Fruit fly (Drosophila melanogaster) whole organism, wandering third instar larva: ENCODE data around the gene dpy.

ENCODE experiments used
- CG32264 ChIP-seq: fragments of 200-800 bp; sonication (Bioruptor generic); optimal IDR thresholded peaks from 2 replicates; lab custom pipeline; 2016; ENCODE audit warnings: missing biosample characterization, missing genetic modification characterization
- CrebA ChIP-seq: fragments of 200-800 bp; sonication (Bioruptor generic); optimal IDR thresholded peaks from 2 replicates; lab custom pipeline; 2016; ENCODE audit warnings: missing biosample characterization, mild to moderate bottlenecking, missing genetic modification characterization, borderline replicate concordance
- Dfd ChIP-seq: fragments of >200 bp; optimal IDR thresholded peaks from 2 replicates; lab custom pipeline; 2017; ENCODE audit warnings: missing biosample characterization, missing genetic modification characterization
- Dif ChIP-seq: fragments of 200-275, 200-300 bp; sonication (Bioruptor generic); optimal IDR thresholded peaks from 2 replicates; lab custom pipeline; 2018; ENCODE audit warnings: missing biosample characterization, missing genetic modification characterization; ENCODE audit not compliant: partially characterized antibody
- GATAd ChIP-seq: sonication (Bioruptor generic); optimal IDR thresholded peaks from 2 replicates; lab custom pipeline; 2016; ENCODE audit warnings: missing biosample characterization, missing genetic modification characterization
- HLH106 ChIP-seq: fragments of 200-800 bp; optimal IDR thresholded peaks from 3 replicates; lab custom pipeline; 2019; ENCODE audit warnings: missing biosample characterization, mild to moderate bottlenecking, missing genetic modification characterization, moderate library complexity
- Hnf4 ChIP-seq: fragments of 200-800 bp; sonication (Bioruptor generic); optimal IDR thresholded peaks from 2 replicates; lab custom pipeline; 2016; ENCODE audit warnings: missing biosample characterization, mild to moderate bottlenecking, missing genetic modification characterization
- Hr78 ChIP-seq: fragments of >200 bp; optimal IDR thresholded peaks from 2 replicates; lab custom pipeline; 2017; ENCODE audit warnings: missing biosample characterization, missing genetic modification characterization
- Hr83 ChIP-seq: fragments of 200-300 bp; sonication (Bioruptor generic); optimal IDR thresholded peaks from 2 replicates; lab custom pipeline; 2016; ENCODE audit warnings: missing biosample characterization, mild to moderate bottlenecking, missing genetic modification characterization, moderate library complexity; ENCODE audit not compliant: poor library complexity, severe bottlenecking
- Jra ChIP-seq: sonication (Bioruptor generic); optimal IDR thresholded peaks from 2 replicates; lab custom pipeline; 2016; ENCODE audit warnings: missing biosample characterization, missing genetic modification characterization
- N ChIP-seq: fragments of >200 bp; optimal IDR thresholded peaks from 2 replicates; lab custom pipeline; 2018; ENCODE audit warnings: missing biosample characterization, missing external identifiers, missing genetic modification characterization
- OdsH ChIP-seq: fragments of 200-800 bp; sonication (Bioruptor generic); optimal IDR thresholded peaks from 2 replicates; lab custom pipeline; 2016; ENCODE audit warnings: missing biosample characterization, mild to moderate bottlenecking, missing genetic modification characterization
- Rel ChIP-seq, 2 experiments: fragments of 200-800 bp; sonication (Bioruptor generic) in 1 of 2; optimal IDR thresholded peaks; 2 replicates in 1 of 2; 3 replicates in 1 of 2; lab custom pipeline; 2016 to 2019; ENCODE audit warnings: mild to moderate bottlenecking in 2 of 2, missing biosample characterization in 2 of 2, missing genetic modification characterization in 2 of 2, moderate library complexity in 1 of 2
- Sp1 ChIP-seq: fragments of 200-800 bp; sonication (Bioruptor generic); optimal IDR thresholded peaks from 3 replicates; lab custom pipeline; 2019; ENCODE audit warnings: missing biosample characterization, mild to moderate bottlenecking, missing genetic modification characterization, moderate library complexity
- Vsx2 ChIP-seq: fragments of 200-300, 225-300 bp; sonication (Bioruptor generic); optimal IDR thresholded peaks from 2 replicates; lab custom pipeline; 2018; ENCODE audit warnings: missing biosample characterization, missing genetic modification characterization; ENCODE audit not compliant: partially characterized antibody
- br ChIP-seq: fragments of 200-800 bp; sonication (Bioruptor generic); optimal IDR thresholded peaks from 2 replicates; lab custom pipeline; 2016; ENCODE audit warnings: missing biosample characterization, missing genetic modification characterization
- brk ChIP-seq: fragments of 200-800 bp; sonication (Bioruptor generic); optimal IDR thresholded peaks from 2 replicates; lab custom pipeline; 2016; ENCODE audit warnings: missing biosample characterization, mild to moderate bottlenecking, missing genetic modification characterization
- dl ChIP-seq, 2 experiments: fragments of 175-275, 200-275 bp in 1 of 2; fragments of 200-275 bp in 1 of 2; sonication (Bioruptor generic); optimal IDR thresholded peaks; lab custom pipeline; 2018; ENCODE audit warnings: mild to moderate bottlenecking in 2 of 2, missing biosample characterization in 2 of 2, missing genetic modification characterization in 2 of 2, moderate library complexity in 2 of 2; ENCODE audit not compliant: partially characterized antibody in 2 of 2, insufficient read depth in 1 of 2
- dmrt93B ChIP-seq: fragments of 200-800 bp; sonication (Bioruptor generic); optimal IDR thresholded peaks from 2 replicates; lab custom pipeline; 2018; ENCODE audit warnings: missing biosample characterization, mild to moderate bottlenecking, missing genetic modification characterization
- dsf ChIP-seq: sonication (Bioruptor generic); optimal IDR thresholded peaks from 2 replicates; lab custom pipeline; 2016; ENCODE audit warnings: missing biosample characterization, missing genetic modification characterization, borderline replicate concordance
- ey ChIP-seq: fragments of 200-800 bp; sonication (Bioruptor generic); optimal IDR thresholded peaks from 2 replicates; lab custom pipeline; 2016; ENCODE audit warnings: missing biosample characterization, missing genetic modification characterization
- fru ChIP-seq: fragments of 200-800 bp; sonication (Bioruptor generic); optimal IDR thresholded peaks from 3 replicates; lab custom pipeline; 2016; ENCODE audit warnings: missing biosample characterization, mild to moderate bottlenecking, missing genetic modification characterization
- lola ChIP-seq: fragments of >200 bp; optimal IDR thresholded peaks from 2 replicates; lab custom pipeline; 2017; ENCODE audit warnings: missing biosample characterization, missing genetic modification characterization
- pan ChIP-seq: fragments of >200 bp; optimal IDR thresholded peaks from 2 replicates; lab custom pipeline; 2017
- psq ChIP-seq: fragments of 200-800 bp; sonication (Bioruptor generic); optimal IDR thresholded peaks from 3 replicates; lab custom pipeline; 2017; ENCODE audit warnings: missing biosample characterization, mild to moderate bottlenecking, missing genetic modification characterization, moderate library complexity
- rgr ChIP-seq: fragments of 200-800 bp; sonication (Bioruptor generic); optimal IDR thresholded peaks from 3 replicates; lab custom pipeline; 2016; ENCODE audit warnings: missing biosample characterization, mild to moderate bottlenecking, missing genetic modification characterization
- sage ChIP-seq: fragments of 200-800 bp; sonication (Bioruptor generic); optimal IDR thresholded peaks from 2 replicates; lab custom pipeline; 2016; ENCODE audit warnings: missing biosample characterization, mild to moderate bottlenecking, missing genetic modification characterization
- sv ChIP-seq: fragments of 200-800 bp; sonication (Bioruptor generic); optimal IDR thresholded peaks from 3 replicates; lab custom pipeline; 2016; ENCODE audit warnings: missing biosample characterization, missing genetic modification characterization
- tai ChIP-seq: sonication (Bioruptor generic); optimal IDR thresholded peaks from 2 replicates; lab custom pipeline; 2016; ENCODE audit warnings: missing biosample characterization, missing genetic modification characterization
- usp ChIP-seq: fragments of >200 bp; optimal IDR thresholded peaks from 2 replicates; lab custom pipeline; 2017; ENCODE audit warnings: missing biosample characterization, missing genetic modification characterization
- woc ChIP-seq: sonication (Bioruptor generic); optimal IDR thresholded peaks from 2 replicates; lab custom pipeline; 2016; ENCODE audit warnings: missing biosample characterization, mild to moderate bottlenecking, missing genetic modification characterization

dpy gene

DNA sequence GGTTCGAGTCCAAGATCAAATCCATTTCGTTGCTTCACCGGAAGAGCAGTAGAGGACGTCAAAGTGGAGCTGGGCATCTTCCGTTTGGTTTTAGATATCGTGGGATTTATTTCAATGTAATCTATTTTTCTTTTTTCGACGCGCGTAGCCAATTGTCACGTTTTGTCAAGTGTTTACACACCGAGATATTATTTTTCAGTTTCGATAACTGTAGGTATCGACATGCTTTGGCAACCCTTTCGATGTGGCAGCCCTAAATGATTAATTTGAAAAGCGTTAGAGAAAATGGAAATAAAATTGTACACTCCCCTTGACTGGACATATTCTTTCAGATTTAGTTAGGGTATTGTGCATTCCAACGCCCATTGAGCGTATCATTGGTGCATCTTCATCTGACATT lies 36.1 kb downstream of the dpy start, which contains the start of gene HP6:
Gene HP6 (minus strand): TSS at position 192 of the 400 bp plus-strand sequence.
- TF ChIP-seq brk (no peak), pan (lab: Kevin White, UChicago) (no peak), Vsx2 (GFP tag; lab: Kevin White, UChicago) (no peak), dl (GFP tag; optimal IDR thresholded peaks at IDR 0.05; lab: Kevin White, UChicago; ENCODE audit: insufficient read depth in 1 of 2, partially characterized antibody in 2 of 2) (no peak), Hnf4 (GFP tag; lab: Kevin White, UChicago) (no peak), Jra (GFP tag; lab: Kevin White, UChicago) (no peak), fru (GFP tag; lab: Kevin White, UChicago) (no peak), psq (GFP tag; lab: Kevin White, UChicago) (no peak), woc (no peak), GATAd (GFP tag; lab: Kevin White, UChicago) (no peak), Dif (GFP tag; lab: Kevin White, UChicago) (no peak), Hr78 (GFP tag; lab: Kevin White, UChicago) (no peak), sage (GFP tag; lab: Kevin White, UChicago) (no peak), usp (GFP tag; lab: Kevin White, UChicago) (no peak), rgr (GFP tag; lab: Kevin White, UChicago) (no peak)

DNA sequence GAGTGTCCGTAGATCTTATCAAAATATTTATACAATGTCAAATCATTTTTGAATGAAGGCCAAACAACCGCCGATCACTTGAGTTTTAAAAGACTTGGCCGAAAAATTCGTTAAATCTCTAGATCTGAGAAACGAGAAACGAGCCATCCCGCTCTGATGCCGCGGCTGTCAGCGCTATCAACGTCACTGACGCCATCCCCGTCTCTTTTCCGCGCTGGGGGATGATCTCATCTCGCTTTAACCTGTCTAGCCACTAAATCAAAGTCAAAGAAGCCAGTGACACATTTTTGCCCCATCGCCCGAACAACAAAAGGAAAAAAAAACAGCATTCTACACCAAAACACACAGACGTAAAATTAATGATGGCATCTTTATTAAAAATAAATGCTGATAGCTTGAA lies 37.6 kb downstream of the dpy start:
- TF ChIP-seq CG32264 (GFP tag; lab: Kevin White, UChicago), result no peak
- no peak for TF ChIP-seq tai
- TF ChIP-seq pan (lab: Kevin White, UChicago), result no peak
- no peak for TF ChIP-seq HLH106 (tag; lab: Kevin White, UChicago)
- no peak for TF ChIP-seq ey (GFP tag; lab: Kevin White, UChicago)
- TF ChIP-seq CrebA, result no peak
- no peak for TF ChIP-seq Hr83 (GFP tag; lab: Kevin White, UChicago)
- no peak for TF ChIP-seq Rel (GFP tag; optimal IDR thresholded peaks at IDR 0.05; lab: Kevin White, UChicago)
- TF ChIP-seq Rel (tag; optimal IDR thresholded peaks at IDR 0.05; lab: Kevin White, UChicago), result no peak
- TF ChIP-seq dmrt93B (GFP tag; lab: Kevin White, UChicago), result no peak
- no peak for TF ChIP-seq dsf (GFP tag; lab: Kevin White, UChicago)
- no peak for TF ChIP-seq N (GFP tag; lab: Kevin White, UChicago)
- no peak for TF ChIP-seq Hr78 (GFP tag; lab: Kevin White, UChicago)
- no peak for TF ChIP-seq usp (GFP tag; lab: Kevin White, UChicago)
- TF ChIP-seq br, result no peak
- no peak for TF ChIP-seq Vsx2 (GFP tag; lab: Kevin White, UChicago)
- TF ChIP-seq rgr (GFP tag; lab: Kevin White, UChicago), result no peak
- no peak for TF ChIP-seq Sp1 (GFP tag; lab: Kevin White, UChicago)

DNA sequence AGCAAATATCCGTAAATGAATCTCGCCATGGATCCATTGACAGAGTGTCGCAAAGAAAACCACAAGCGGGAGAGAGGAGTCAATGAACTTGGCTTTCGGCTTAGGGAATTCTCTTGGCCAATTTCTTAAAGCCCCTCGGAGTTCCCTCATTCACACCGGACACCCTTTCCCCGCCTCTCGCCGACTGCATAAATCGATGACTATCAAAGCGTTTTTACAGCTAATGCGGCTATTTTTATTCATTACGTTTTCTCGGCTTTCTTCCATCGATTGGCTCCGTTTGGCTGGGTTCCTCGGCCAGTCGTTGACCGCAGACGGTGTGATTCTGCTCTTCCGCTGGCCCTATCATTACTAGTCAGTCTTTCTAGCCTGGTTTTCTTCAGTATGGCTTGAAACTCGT lies 40.8 kb downstream of the dpy start:
- TF ChIP-seq ey (GFP tag; lab: Kevin White, UChicago), result no peak
- TF ChIP-seq HLH106 (tag; lab: Kevin White, UChicago), result no peak
- no peak for TF ChIP-seq sv (GFP tag; lab: Kevin White, UChicago)
- no peak for TF ChIP-seq woc
- no peak for TF ChIP-seq CrebA
- TF ChIP-seq OdsH (GFP tag; lab: Kevin White, UChicago), result no peak
- no peak for TF ChIP-seq dsf (GFP tag; lab: Kevin White, UChicago)
- no peak for TF ChIP-seq Hnf4 (GFP tag; lab: Kevin White, UChicago)
- no peak for TF ChIP-seq N (GFP tag; lab: Kevin White, UChicago)
- TF ChIP-seq Rel (GFP tag; optimal IDR thresholded peaks at IDR 0.05; lab: Kevin White, UChicago), result no peak
- no peak for TF ChIP-seq Rel (tag; optimal IDR thresholded peaks at IDR 0.05; lab: Kevin White, UChicago)
- TF ChIP-seq dl (GFP tag; optimal IDR thresholded peaks at IDR 0.05; lab: Kevin White, UChicago; ENCODE audit: insufficient read depth in 1 of 2, partially characterized antibody in 2 of 2), result no peak
- TF ChIP-seq tai, result no peak
- TF ChIP-seq Dfd (GFP tag; lab: Kevin White, UChicago), result no peak
- no peak for TF ChIP-seq brk
- TF ChIP-seq CG32264 (GFP tag; lab: Kevin White, UChicago), result no peak
- TF ChIP-seq psq (GFP tag; lab: Kevin White, UChicago), result no peak
- TF ChIP-seq lola (GFP tag; lab: Kevin White, UChicago), result no peak
- TF ChIP-seq Vsx2 (GFP tag; lab: Kevin White, UChicago), result no peak

DNA sequence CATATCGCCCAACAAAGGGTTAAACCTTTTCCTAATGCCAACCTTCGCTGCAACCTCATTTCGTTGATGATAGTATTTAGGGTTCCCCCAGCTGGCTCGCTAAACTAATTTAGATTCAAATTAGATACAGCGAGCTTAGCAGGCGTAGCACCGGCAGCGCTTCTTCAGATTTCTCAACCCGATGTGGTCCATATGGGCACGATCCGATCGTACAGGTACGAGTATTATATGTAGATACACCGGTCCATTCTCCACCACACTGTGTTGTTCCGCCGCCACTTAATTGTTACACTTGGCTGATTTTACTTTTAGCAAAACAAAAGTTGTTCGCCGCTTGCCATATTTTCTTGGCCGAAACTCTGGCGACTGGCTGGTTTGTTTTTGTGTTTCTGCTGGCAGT lies 42.8 kb downstream of the dpy start:
- no peak for TF ChIP-seq Hr78 (GFP tag; lab: Kevin White, UChicago)
- no peak for TF ChIP-seq dmrt93B (GFP tag; lab: Kevin White, UChicago)
